Worm (Caenorhabditis elegans) whole organism, late embryonic: ENCODE results near the gene F29C4.4.

Experiments used
- C38D4.7 ChIP-seq: fragments of 200-800 bp; sonication (Bioruptor generic); optimal IDR thresholded peaks from 2 replicates; lab custom pipeline; 2018; ENCODE audit warnings: mild to moderate bottlenecking, missing genetic modification characterization, moderate library complexity, missing compliant biosample characterization
- K09A11.1 ChIP-seq: sonication (generic microtip); optimal IDR thresholded peaks from 2 replicates; lab custom pipeline; 2017; ENCODE audit warnings: antibody characterized with exemption, mild to moderate bottlenecking, missing genetic modification characterization, missing compliant biosample characterization; ENCODE audit not compliant: insufficient read depth
- Y22D7AL.16 ChIP-seq: sonication (generic microtip); optimal IDR thresholded peaks from 2 replicates; lab custom pipeline; 2016; ENCODE audit warnings: missing genetic modification characterization, missing compliant biosample characterization
- ahr-1 ChIP-seq: sonication (generic microtip); optimal IDR thresholded peaks from 2 replicates; lab custom pipeline; 2016; ENCODE audit warnings: missing genetic modification characterization, missing compliant biosample characterization
- ceh-14 ChIP-seq: sonication (generic microtip); optimal IDR thresholded peaks from 2 replicates; lab custom pipeline; 2016; ENCODE audit warnings: missing genotype, missing genetic modification characterization, missing compliant biosample characterization
- ceh-18 ChIP-seq: sonication (generic microtip); optimal IDR thresholded peaks from 2 replicates; lab custom pipeline; 2016; ENCODE audit warnings: missing genetic modification characterization, missing compliant biosample characterization
- ceh-22 ChIP-seq: sonication (generic microtip); optimal IDR thresholded peaks from 2 replicates; lab custom pipeline; 2017; ENCODE audit warnings: missing biosample characterization, missing genetic modification characterization
- ceh-24 ChIP-seq: sonication (generic microtip); optimal IDR thresholded peaks from 2 replicates; lab custom pipeline; 2016; ENCODE audit warnings: mild to moderate bottlenecking, missing genetic modification characterization, missing compliant biosample characterization
- ceh-31 ChIP-seq: sonication (generic microtip); optimal IDR thresholded peaks from 2 replicates; lab custom pipeline; 2016; ENCODE audit warnings: missing genetic modification characterization, missing compliant biosample characterization
- ceh-34 ChIP-seq: sonication (generic microtip); optimal IDR thresholded peaks from 2 replicates; lab custom pipeline; 2016; ENCODE audit warnings: mild to moderate bottlenecking, missing genetic modification characterization, missing compliant biosample characterization
- ceh-6 ChIP-seq: fragments of 200-800 bp; sonication (Bioruptor generic); optimal IDR thresholded peaks from 2 replicates; lab custom pipeline; 2018; ENCODE audit warnings: mild to moderate bottlenecking, missing genetic modification characterization, missing compliant biosample characterization
- ceh-9 ChIP-seq: sonication (generic microtip); optimal IDR thresholded peaks from 2 replicates; lab custom pipeline; 2016; ENCODE audit warnings: mild to moderate bottlenecking, missing genetic modification characterization, inconsistent platforms, missing compliant biosample characterization
- che-1 ChIP-seq: sonication (generic microtip); optimal IDR thresholded peaks from 2 replicates; lab custom pipeline; 2016; ENCODE audit warnings: mild to moderate bottlenecking, missing genetic modification characterization, missing compliant biosample characterization
- elt-2 ChIP-seq: sonication (generic microtip); optimal IDR thresholded peaks from 2 replicates; lab custom pipeline; 2016; ENCODE audit warnings: missing genetic modification reagents, missing genetic modification characterization, missing compliant biosample characterization
- elt-4 ChIP-seq: sonication (generic microtip); optimal IDR thresholded peaks from 2 replicates; lab custom pipeline; 2016; ENCODE audit warnings: missing genetic modification characterization, missing compliant biosample characterization
- ets-4 ChIP-seq: sonication (generic microtip); optimal IDR thresholded peaks from 2 replicates; lab custom pipeline; 2016; ENCODE audit warnings: missing genetic modification characterization, missing compliant biosample characterization
- fax-1 ChIP-seq: sonication (generic microtip); optimal IDR thresholded peaks from 2 replicates; lab custom pipeline; 2016; ENCODE audit warnings: missing genotype, missing genetic modification characterization, missing compliant biosample characterization
- fkh-10 ChIP-seq: fragments of 150-350 bp; optimal IDR thresholded peaks from 2 replicates; lab custom pipeline; 2014; ENCODE audit warnings: missing biosample characterization, missing genetic modification reagents, missing genetic modification characterization
- gmeb-2 ChIP-seq: sonication (generic microtip); optimal IDR thresholded peaks from 2 replicates; lab custom pipeline; 2016; ENCODE audit warnings: missing genetic modification characterization, inconsistent platforms, missing compliant biosample characterization
- hlh-15 ChIP-seq: sonication (generic microtip); optimal IDR thresholded peaks from 2 replicates; lab custom pipeline; 2016; ENCODE audit warnings: missing genetic modification characterization, missing compliant biosample characterization
- hlh-30 ChIP-seq: sonication (generic microtip); optimal IDR thresholded peaks from 2 replicates; lab custom pipeline; 2017; ENCODE audit warnings: antibody characterized with exemption, missing genetic modification characterization, missing compliant biosample characterization; ENCODE audit not compliant: insufficient read depth
- hlh-6 ChIP-seq: sonication (generic microtip); optimal IDR thresholded peaks from 2 replicates; lab custom pipeline; 2016; ENCODE audit warnings: missing genotype, missing genetic modification characterization, missing compliant biosample characterization
- lin-11 ChIP-seq: fragments of 200-800 bp; sonication (Bioruptor generic); optimal IDR thresholded peaks from 2 replicates; lab custom pipeline; 2018; ENCODE audit warnings: mild to moderate bottlenecking, missing genetic modification characterization, missing compliant biosample characterization
- mec-3 ChIP-seq: sonication (generic microtip); optimal IDR thresholded peaks from 2 replicates; lab custom pipeline; 2016; ENCODE audit warnings: borderline replicate concordance, missing genetic modification characterization, missing compliant biosample characterization
- nfya-1 ChIP-seq: sonication (generic microtip); optimal IDR thresholded peaks from 2 replicates; lab custom pipeline; 2017; ENCODE audit warnings: missing genetic modification characterization, mild to moderate bottlenecking, missing compliant biosample characterization, antibody characterized with exemption, moderate library complexity
- nhr-11 ChIP-seq: fragments of 150-350 bp; optimal IDR thresholded peaks from 2 replicates; lab custom pipeline; 2014; ENCODE audit warnings: missing biosample characterization, missing genetic modification characterization
- nhr-232 ChIP-seq: sonication (generic microtip); optimal IDR thresholded peaks from 2 replicates; lab custom pipeline; 2016; ENCODE audit warnings: missing genetic modification characterization, missing compliant biosample characterization
- odd-2 ChIP-seq: sonication (generic microtip); optimal IDR thresholded peaks from 2 replicates; lab custom pipeline; 2017; ENCODE audit warnings: antibody characterized with exemption, mild to moderate bottlenecking, missing genetic modification characterization, missing compliant biosample characterization
- pag-3 ChIP-seq: sonication (generic microtip); optimal IDR thresholded peaks from 2 replicates; lab custom pipeline; 2016; ENCODE audit warnings: missing compliant biosample characterization, missing genetic modification characterization, borderline replicate concordance
- pax-1 ChIP-seq: fragments of 150-350 bp; optimal IDR thresholded peaks from 2 replicates; lab custom pipeline; 2014; ENCODE audit warnings: missing biosample characterization, missing genetic modification characterization
- pha-2 ChIP-seq: sonication (generic microtip); optimal IDR thresholded peaks from 2 replicates; lab custom pipeline; 2017; ENCODE audit warnings: mild to moderate bottlenecking, missing genetic modification characterization, missing compliant biosample characterization
- pha-4 ChIP-seq: fragments of 150-350 bp; optimal IDR thresholded peaks from 2 replicates; lab custom pipeline; 2018; ENCODE audit warnings: missing biosample characterization, missing genetic modification reagents, missing genetic modification characterization
- pros-1 ChIP-seq: fragments of 150-350 bp; optimal IDR thresholded peaks from 2 replicates; lab custom pipeline; 2014; ENCODE audit warnings: missing biosample characterization, missing genetic modification reagents, missing genetic modification characterization
- ref-2 ChIP-seq: sonication (generic microtip); optimal IDR thresholded peaks from 2 replicates; lab custom pipeline; 2016; ENCODE audit warnings: missing genetic modification characterization, missing compliant biosample characterization
- sdc-2 ChIP-seq: sonication (generic microtip); optimal IDR thresholded peaks from 2 replicates; lab custom pipeline; 2016; ENCODE audit warnings: missing genotype, missing genetic modification characterization, missing compliant biosample characterization
- sox-4 ChIP-seq: sonication (generic microtip); optimal IDR thresholded peaks from 2 replicates; lab custom pipeline; 2017; ENCODE audit warnings: mild to moderate bottlenecking, missing genetic modification characterization, inconsistent platforms, missing compliant biosample characterization
- syd-9 ChIP-seq: sonication (generic microtip); optimal IDR thresholded peaks from 2 replicates; lab custom pipeline; 2016; ENCODE audit warnings: mild to moderate bottlenecking, missing genetic modification characterization, moderate library complexity, missing compliant biosample characterization
- tbx-2 ChIP-seq: sonication (generic microtip); optimal IDR thresholded peaks from 2 replicates; lab custom pipeline; 2016; ENCODE audit warnings: missing genetic modification characterization, missing compliant biosample characterization
- ttx-3 ChIP-seq: sonication (generic microtip); optimal IDR thresholded peaks from 2 replicates; lab custom pipeline; 2016; ENCODE audit warnings: missing genetic modification reagents, missing genetic modification characterization, missing compliant biosample characterization
- unc-42 ChIP-seq: sonication (generic microtip); optimal IDR thresholded peaks from 2 replicates; lab custom pipeline; 2016; ENCODE audit warnings: missing genotype, missing genetic modification characterization, missing compliant biosample characterization
- unc-55 ChIP-seq: sonication (generic microtip); optimal IDR thresholded peaks from 2 replicates; lab custom pipeline; 2017; ENCODE audit warnings: missing biosample characterization, missing genetic modification reagents, missing genetic modification characterization
- unc-86 ChIP-seq: sonication (generic microtip); optimal IDR thresholded peaks from 2 replicates; lab custom pipeline; 2016; ENCODE audit warnings: missing genetic modification characterization, missing compliant biosample characterization
- zip-5 ChIP-seq: sonication (generic microtip); optimal IDR thresholded peaks from 2 replicates; lab custom pipeline; 2016; ENCODE audit warnings: missing genetic modification characterization, missing compliant biosample characterization

The F29C4.4 gene

DNA sequence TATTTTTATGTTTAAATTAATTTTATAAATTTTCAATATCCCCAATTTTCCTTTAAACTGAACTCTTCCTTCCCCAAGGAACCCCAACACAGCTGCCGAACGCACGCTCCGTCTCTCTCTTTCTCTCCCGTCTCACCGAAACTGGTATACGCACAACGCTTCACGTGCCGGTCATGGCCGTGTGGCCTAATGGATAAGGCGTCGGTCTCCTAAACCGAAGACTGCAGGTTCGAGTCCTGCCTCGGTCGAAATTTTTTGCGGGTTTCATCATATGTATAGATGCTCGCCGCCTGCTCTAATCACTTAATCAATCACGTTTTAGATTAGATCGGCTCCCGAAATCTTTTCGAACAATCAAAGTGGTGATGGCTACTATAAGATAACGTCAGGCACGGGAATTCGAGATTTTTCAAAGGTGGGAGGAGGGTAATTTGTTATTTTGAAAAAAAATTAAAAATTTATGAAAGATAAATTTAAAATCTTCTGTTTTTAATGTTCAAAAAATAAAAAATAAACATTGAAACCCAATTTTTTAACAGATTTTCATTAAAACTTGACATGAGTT, 32.4 kb downstream of the F29C4.4 start (continued):
- TF ChIP-seq nfya-1 (peak; percentile 72), ceh-18 (peak; percentile 70), ceh-24 (tag; lab: Kevin White, UChicago) (peak; percentile 74), mec-3 (tag; lab: Kevin White, UChicago) (peak; percentile 72), ceh-22 (tag; lab: Kevin White, UChicago) (no peak), hlh-15 (tag; lab: Kevin White, UChicago) (peak; percentile 84), pha-2 (peak; percentile 93), Y22D7AL.16 (tag; lab: Kevin White, UChicago) (peak; percentile 92), sox-4 (tag; lab: Kevin White, UChicago) (peak; percentile 92), syd-9 (tag; lab: Kevin White, UChicago) (peak; percentile 88), nhr-11 (no peak), elt-4 (tag; lab: Kevin White, UChicago) (no peak), ceh-6 (peak; percentile 94), pha-4 (tag; lab: Kevin White, UChicago) (no peak), pax-1 (tag; lab: Kevin White, UChicago) (no peak), sdc-2 (tag; lab: Kevin White, UChicago) (peak; percentile 82), zip-5 (tag; lab: Kevin White, UChicago) (peak; percentile 75)

ce11 chrIV:147819-148218, 36.3 kb downstream of the F29C4.4 start, which contains the start of gene col-99:
Gene col-99, minus strand, starts transcription at chrIV:147919.
- TF ChIP-seq fkh-10 (GFP tag; lab: Kevin White, UChicago) (no peak), pros-1 (tag; lab: Kevin White, UChicago) (no peak)

ce11 chrIV:148756-149155, 37.3 kb downstream of the F29C4.4 start:
- TF ChIP-seq unc-86 (tag; lab: Kevin White, UChicago) (no peak), tbx-2 (no peak), ceh-14 (tag; lab: Kevin White, UChicago) (no peak), ceh-22 (tag; lab: Kevin White, UChicago) (no peak), syd-9 (tag; lab: Kevin White, UChicago) (no peak), elt-4 (tag; lab: Kevin White, UChicago) (no peak), pax-1 (tag; lab: Kevin White, UChicago) (no peak), pag-3 (tag; lab: Kevin White, UChicago) (no peak), fax-1 (tag; lab: Kevin White, UChicago) (no peak), ceh-24 (tag; lab: Kevin White, UChicago) (no peak), ceh-34 (tag; lab: Kevin White, UChicago) (no peak), C38D4.7 (no peak), gmeb-2 (tag; lab: Kevin White, UChicago) (no peak), ceh-31 (no peak)

- no peak for TF ChIP-seq K09A11.1
- no peak for TF ChIP-seq unc-55 (GFP tag; lab: Kevin White, UChicago)
- TF ChIP-seq che-1 (tag; lab: Kevin White, UChicago), result no peak
- TF ChIP-seq unc-42 (tag; lab: Kevin White, UChicago), result no peak
- TF ChIP-seq pax-1 (tag; lab: Kevin White, UChicago), result no peak
- TF ChIP-seq fkh-10 (GFP tag; lab: Kevin White, UChicago), result no peak
- no peak for TF ChIP-seq ref-2 (tag; lab: Kevin White, UChicago)
- TF ChIP-seq ceh-34 (tag; lab: Kevin White, UChicago), result no peak
- TF ChIP-seq hlh-30 (tag; lab: Kevin White, UChicago), result no peak
Observed at ce11 chrIV:149794-150193, 38.3 kb downstream of the F29C4.4 start.

ce11 chrIV:157809-158208, 46.3 kb downstream of the F29C4.4 start, which contains the start of gene gegf-1:
Gene gegf-1, minus strand, starts transcription at chrIV:157909.
- TF ChIP-seq elt-2 (tag; lab: Kevin White, UChicago), result no peak
- TF ChIP-seq ceh-31, result no peak
- no peak for TF ChIP-seq ceh-18
- TF ChIP-seq hlh-30 (tag; lab: Kevin White, UChicago), result no peak
- TF ChIP-seq fax-1 (tag; lab: Kevin White, UChicago), result no peak
- no peak for TF ChIP-seq lin-11 (tag; lab: Kevin White, UChicago)
- no peak for TF ChIP-seq ahr-1 (tag; lab: Kevin White, UChicago)
- TF ChIP-seq nhr-232 (tag; lab: Kevin White, UChicago), result no peak
- no peak for TF ChIP-seq pha-2
- no peak for TF ChIP-seq ets-4 (tag; lab: Kevin White, UChicago)
- TF ChIP-seq mec-3 (tag; lab: Kevin White, UChicago), result no peak
- TF ChIP-seq ttx-3, result no peak
- TF ChIP-seq K09A11.1, result no peak
- no peak for TF ChIP-seq odd-2 (tag; lab: Kevin White, UChicago)
- TF ChIP-seq ceh-9 (tag; lab: Kevin White, UChicago), result no peak
- no peak for TF ChIP-seq zip-5 (tag; lab: Kevin White, UChicago)
- TF ChIP-seq hlh-6 (tag; lab: Kevin White, UChicago), result no peak
